Fruit fly (Drosophila melanogaster) whole organism, pupa: Measurements from ENCODE around the gene Mettl3.

Source experiments
- CG10348 ChIP-seq: fragments of 200-800 bp; sonication (Bioruptor generic); IDR thresholded peaks from 2 replicates; pipeline ENCODE4 v1.3.6; 2022; ENCODE audit warnings: missing biosample characterization, missing genetic modification characterization
- CG12605 ChIP-seq: fragments of 200-800 bp; sonication (Bioruptor generic); IDR thresholded peaks from 2 replicates; pipeline ENCODE4 v1.3.6; 2022; ENCODE audit warnings: missing biosample characterization, missing genetic modification characterization
- CG13204 ChIP-seq: fragments of 200-800 bp; sonication (Bioruptor generic); optimal IDR thresholded peaks from 2 replicates; lab custom pipeline; 2018; ENCODE audit warnings: missing biosample characterization, mild to moderate bottlenecking, missing genetic modification characterization, moderate library complexity
- CG14655 ChIP-seq: fragments of 200-800 bp; sonication (Bioruptor generic); optimal IDR thresholded peaks from 3 replicates; lab custom pipeline; 2017; ENCODE audit warnings: mild to moderate bottlenecking, missing biosample characterization, missing genetic modification reagents, missing genetic modification characterization
- CG15710 ChIP-seq: fragments of 200-800 bp; sonication (Bioruptor generic); optimal IDR thresholded peaks from 2 replicates; lab custom pipeline; 2018; ENCODE audit warnings: missing biosample characterization, mild to moderate bottlenecking, missing genetic modification characterization, moderate library complexity
- CG17806 ChIP-seq: fragments of 200-800 bp; sonication (Bioruptor generic); optimal IDR thresholded peaks from 2 replicates; lab custom pipeline; 2018; ENCODE audit warnings: missing biosample characterization, mild to moderate bottlenecking, missing genetic modification characterization, moderate library complexity
- CG32121 ChIP-seq: fragments of 200-800 bp; sonication (Bioruptor generic); IDR thresholded peaks from 2 replicates; pipeline ENCODE4 v1.3.6; 2022; ENCODE audit warnings: missing biosample characterization, missing genetic modification characterization
- CG34367 ChIP-seq: fragments of 200-800 bp; sonication (Bioruptor generic); optimal IDR thresholded peaks from 2 replicates; lab custom pipeline; 2018; ENCODE audit warnings: missing biosample characterization, mild to moderate bottlenecking, missing genetic modification characterization
- CG4496 ChIP-seq: fragments of 200-800 bp; sonication (Bioruptor generic); IDR thresholded peaks from 3 replicates; pipeline ENCODE4 v1.3.6; 2022; ENCODE audit warnings: missing biosample characterization, missing genetic modification characterization
- CG8159 ChIP-seq: fragments of 200-800 bp; sonication (Bioruptor generic); optimal IDR thresholded peaks from 3 replicates; lab custom pipeline; 2018; ENCODE audit warnings: missing biosample characterization, mild to moderate bottlenecking, missing genetic modification characterization, moderate library complexity
- CG8301 ChIP-seq: fragments of 200-800 bp; sonication (Bioruptor generic); optimal IDR thresholded peaks from 2 replicates; lab custom pipeline; 2018; ENCODE audit warnings: missing biosample characterization, mild to moderate bottlenecking, missing genetic modification characterization
- CG9948 ChIP-seq: fragments of 200-800 bp; sonication (Bioruptor generic); optimal IDR thresholded peaks from 2 replicates; lab custom pipeline; 2018; ENCODE audit warnings: missing biosample characterization, mild to moderate bottlenecking, missing genetic modification characterization, moderate library complexity
- D1 ChIP-seq: fragments of 200-800 bp; sonication (Bioruptor generic); optimal IDR thresholded peaks from 2 replicates; lab custom pipeline; 2018; ENCODE audit warnings: missing biosample characterization, mild to moderate bottlenecking, missing genetic modification characterization, moderate library complexity
- EcR ChIP-seq: fragments of 200-800 bp; sonication (Bioruptor generic); optimal IDR thresholded peaks from 3 replicates; lab custom pipeline; 2019; ENCODE audit warnings: missing biosample characterization, missing genetic modification characterization, mild to moderate bottlenecking, moderate library complexity, missing genetic modification reagents
- Ets98B ChIP-seq: fragments of 200-800 bp; sonication (Bioruptor generic); IDR thresholded peaks from 2 replicates; pipeline ENCODE4 v1.3.6; 2022; ENCODE audit warnings: missing biosample characterization, missing genetic modification characterization
- Pif1A ChIP-seq: fragments of 200-800 bp; sonication (Bioruptor generic); optimal IDR thresholded peaks from 3 replicates; lab custom pipeline; 2016; ENCODE audit warnings: missing biosample characterization, missing genetic modification characterization
- Pif1B ChIP-seq: fragments of 200-800 bp; sonication (Bioruptor generic); optimal IDR thresholded peaks from 3 replicates; lab custom pipeline; 2016; ENCODE audit warnings: missing biosample characterization, missing genetic modification characterization
- Snoo ChIP-seq: fragments of 200-800 bp; sonication (Bioruptor generic); optimal IDR thresholded peaks from 3 replicates; lab custom pipeline; 2017; ENCODE audit warnings: missing biosample characterization, mild to moderate bottlenecking, missing genetic modification characterization, inconsistent platforms
- fd96Ca ChIP-seq: fragments of 200-800 bp; sonication (Bioruptor generic); IDR thresholded peaks from 3 replicates; pipeline ENCODE4 v1.3.6; 2022; ENCODE audit warnings: missing biosample characterization, missing genetic modification characterization
- gl ChIP-seq: fragments of 200-800 bp; sonication (Bioruptor generic); optimal IDR thresholded peaks from 2 replicates; lab custom pipeline; 2018; ENCODE audit warnings: missing biosample characterization, mild to moderate bottlenecking, missing genetic modification characterization
- rn ChIP-seq: fragments of 200-800 bp; sonication (Bioruptor generic); IDR thresholded peaks from 2 replicates; pipeline ENCODE4 v1.3.6; 2022; ENCODE audit warnings: missing biosample characterization, missing genetic modification characterization

The Mettl3 gene

DNA sequence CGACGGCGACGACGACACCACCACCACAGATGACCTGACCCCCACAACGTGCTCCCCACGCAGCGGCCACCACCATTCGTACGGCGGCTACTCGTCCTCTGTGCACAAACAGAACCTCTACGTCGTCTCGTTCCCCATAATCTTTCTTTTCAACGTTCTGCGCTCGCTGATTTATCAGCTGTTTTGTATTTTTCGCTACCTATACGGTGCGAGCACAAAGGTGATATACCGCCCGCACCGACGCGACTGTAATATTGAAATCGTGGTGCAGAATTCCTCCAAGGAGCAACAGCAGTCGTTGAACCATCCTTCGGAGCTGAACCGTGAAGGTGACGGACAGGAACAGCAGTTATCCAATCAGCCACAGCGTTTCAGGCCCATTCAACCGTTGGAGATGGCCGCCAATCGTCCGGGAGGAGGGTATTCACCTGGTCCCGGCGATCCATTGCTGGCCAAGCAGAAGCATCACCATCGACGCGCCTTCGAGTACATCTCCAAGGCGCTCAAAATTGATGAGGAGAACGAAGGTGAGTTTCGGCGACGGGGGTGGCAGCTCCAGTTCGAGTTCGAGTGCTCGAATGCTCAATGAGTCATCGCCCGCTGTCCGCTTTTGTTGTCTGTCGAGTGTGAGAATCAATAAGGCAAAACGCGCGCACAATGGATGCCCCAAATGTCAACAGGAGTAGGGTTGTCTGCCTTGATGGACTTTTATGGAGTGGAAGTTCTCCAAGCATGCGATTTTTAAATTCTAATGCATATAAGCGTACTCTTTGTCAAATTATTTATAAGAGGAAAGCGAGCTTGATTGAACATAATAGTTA is 7.0 kb downstream of the Mettl3 start, which contains the start of gene Miro:
Miro (minus strand) TSS at position 112 of the 821 bp plus-strand sequence.
- TF ChIP-seq CG13204 (GFP tag; lab: Kevin White, UChicago) (peak; percentile 51), gl (tag; lab: Kevin White, UChicago) (peak; percentile 32), Ets98B (GFP tag; lab: Robert Waterston, UW) (no peak), Snoo (tag; lab: Kevin White, UChicago) (peak; percentile 34), CG17806 (tag; lab: Kevin White, UChicago) (no peak), EcR (GFP tag; lab: Kevin White, UChicago) (peak; percentile 86)

DNA sequence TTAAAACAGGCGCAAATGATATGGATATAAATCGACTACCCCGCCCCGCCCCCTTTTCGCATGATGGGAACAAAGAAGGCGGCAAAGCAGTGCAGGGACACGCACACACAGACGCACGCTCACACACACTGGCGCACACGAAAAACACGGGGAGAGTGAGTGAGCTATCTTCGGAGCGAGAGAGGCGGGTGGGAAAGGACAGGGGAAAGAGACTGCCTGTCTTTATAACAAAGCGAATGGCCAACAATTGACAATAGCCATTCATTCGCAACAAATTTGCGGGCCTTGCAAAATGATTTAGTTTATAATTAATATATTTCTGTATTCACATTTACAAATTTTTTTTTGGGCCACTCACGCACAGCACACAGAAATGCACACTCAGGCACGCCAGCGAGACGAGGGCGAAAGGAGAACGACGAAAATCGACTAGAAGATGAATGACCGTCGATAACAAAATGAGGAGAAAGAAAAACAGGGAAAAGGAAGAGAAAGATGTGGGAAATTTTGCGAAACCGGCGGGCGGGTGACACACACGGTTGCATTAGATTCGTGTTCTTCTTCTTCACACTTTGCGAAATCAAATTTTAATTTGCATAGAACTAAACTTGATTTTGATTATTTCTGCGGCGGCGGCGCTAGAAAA is 14.7 kb downstream of the Mettl3 start:
- TF ChIP-seq CG8159 (tag; lab: Kevin White, UChicago) (no peak), CG32121 (GFP tag; lab: Robert Waterston, UW) (no peak), CG17806 (tag; lab: Kevin White, UChicago) (no peak), EcR (GFP tag; lab: Kevin White, UChicago) (peak; percentile 77), Pif1B (GFP tag; lab: Kevin White, UChicago) (peak; percentile 1), CG14655 (no peak), CG12605 (GFP tag; lab: Robert Waterston, UW) (no peak), CG15710 (no peak), Snoo (tag; lab: Kevin White, UChicago) (no peak), CG34367 (tag; lab: Kevin White, UChicago) (no peak), CG8301 (no peak), CG4496 (GFP tag; lab: Robert Waterston, UW) (no peak), Pif1A (GFP tag; lab: Kevin White, UChicago) (peak; percentile 16), gl (tag; lab: Kevin White, UChicago) (no peak), rn (GFP tag; lab: Robert Waterston, UW) (no peak), CG9948 (tag; lab: Kevin White, UChicago) (no peak), fd96Ca (GFP tag; lab: Robert Waterston, UW) (peak; percentile 24; the same call in 1 of the 3 replicates), Ets98B (GFP tag; lab: Robert Waterston, UW) (peak; percentile 33), CG10348 (no peak), CG13204 (GFP tag; lab: Kevin White, UChicago) (peak; percentile 13), D1 (no peak)

- TF ChIP-seq CG32121 (GFP tag; lab: Robert Waterston, UW) (peak; percentile 73), gl (tag; lab: Kevin White, UChicago) (no peak), CG12605 (GFP tag; lab: Robert Waterston, UW) (peak; percentile 28; the same call in 1 of the 2 replicates), Ets98B (GFP tag; lab: Robert Waterston, UW) (peak; percentile 65), Snoo (tag; lab: Kevin White, UChicago) (no peak), CG14655 (no peak), fd96Ca (GFP tag; lab: Robert Waterston, UW) (peak; percentile 55; the same call in 2 of the 3 replicates), CG10348 (no peak), CG15710 (peak; percentile 12), rn (GFP tag; lab: Robert Waterston, UW) (no peak), CG4496 (GFP tag; lab: Robert Waterston, UW) (peak; percentile 72; the same call in 2 of the 3 replicates), CG34367 (tag; lab: Kevin White, UChicago) (peak; percentile 13), CG8301 (peak; percentile 31)
Observed at dm6 chr3R:24047226-24047976, 15.4 kb downstream of the Mettl3 start, which contains the start of gene CG5986. Gene CG5986 (plus strand): TSS chr3R:24047790.

DNA sequence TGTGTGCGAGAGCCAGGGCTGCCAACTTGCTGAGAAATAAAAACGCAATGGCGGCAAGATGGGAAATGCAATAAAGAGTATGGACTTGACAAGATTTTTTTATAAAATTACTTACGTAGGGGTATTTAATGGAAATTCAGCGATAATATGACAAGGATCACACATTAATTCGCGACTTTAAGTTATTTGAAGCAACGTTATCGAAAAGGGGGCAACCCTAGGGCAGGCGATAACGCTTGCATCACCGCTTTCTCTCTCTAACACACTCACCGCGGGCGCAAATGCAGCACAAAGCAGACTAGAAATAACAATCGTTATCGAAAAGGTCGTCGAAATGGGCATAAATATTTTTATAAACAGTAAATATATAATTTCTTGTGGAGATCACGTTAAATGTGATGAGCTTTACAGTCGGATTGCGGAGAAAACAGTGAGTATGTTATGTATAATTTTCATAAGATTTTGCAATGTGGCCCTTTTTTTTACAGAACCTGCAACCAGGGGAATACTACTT is 16.1 kb downstream of the Mettl3 start, which contains the start of gene Rox8:
Rox8 (minus strand) TSS at position 268 of the 514 bp plus-strand sequence.
- TF ChIP-seq D1 = no peak
- 0 out of 3 replicates have a peak, but pooled peaks have one; percentile 42 for TF ChIP-seq fd96Ca (GFP tag; lab: Robert Waterston, UW)
- peak; percentile 8; the same call in 1 of the 2 replicates for TF ChIP-seq Ets98B (GFP tag; lab: Robert Waterston, UW)
- peak; percentile 38 for TF ChIP-seq EcR (GFP tag; lab: Kevin White, UChicago)
- TF ChIP-seq CG15710 = peak; percentile 58
- TF ChIP-seq Pif1A (GFP tag; lab: Kevin White, UChicago) = peak; percentile 51
- no peak for TF ChIP-seq CG14655
- no peak for TF ChIP-seq CG17806 (tag; lab: Kevin White, UChicago)
- TF ChIP-seq CG8159 (tag; lab: Kevin White, UChicago) = peak; percentile 59
- TF ChIP-seq CG32121 (GFP tag; lab: Robert Waterston, UW) = peak; percentile 31; the same call in 1 of the 2 replicates
- TF ChIP-seq CG34367 (tag; lab: Kevin White, UChicago) = peak; percentile 1
- peak; percentile 13 for TF ChIP-seq Snoo (tag; lab: Kevin White, UChicago)
- no peak for TF ChIP-seq CG13204 (GFP tag; lab: Kevin White, UChicago)
